Fruit fly (Drosophila melanogaster) whole organism, embryonic: ENCODE data around the gene CG14537.

Source experiments
- Antp ChIP-seq: fragments of 200-800 bp; sonication (Bioruptor generic); optimal IDR thresholded peaks from 3 replicates; lab custom pipeline; 2016; ENCODE audit warnings: missing biosample characterization, missing genetic modification characterization
- B-H1 ChIP-seq: fragments of 200-800 bp; sonication (Bioruptor generic); IDR thresholded peaks from 3 replicates; pipeline ENCODE4 v1.3.6; 2022; ENCODE audit warnings: missing biosample characterization, missing genetic modification characterization
- Bteb2 ChIP-seq: fragments of 200-800 bp; sonication (Bioruptor generic); optimal IDR thresholded peaks from 2 replicates; lab custom pipeline; 2016; ENCODE audit warnings: missing biosample characterization, missing genetic modification characterization
- CG1024 ChIP-seq: fragments of 200-800 bp; sonication (Bioruptor generic); IDR thresholded peaks from 2 replicates; pipeline ENCODE4 v1.3.6; 2022; ENCODE audit warnings: missing biosample characterization, missing genetic modification characterization
- CG10267 ChIP-seq: fragments of 200-800 bp; sonication (Bioruptor generic); optimal IDR thresholded peaks from 2 replicates; lab custom pipeline; 2018; ENCODE audit warnings: missing biosample characterization, mild to moderate bottlenecking, missing genetic modification characterization, moderate library complexity
- CG10274 ChIP-seq: fragments of 200-800 bp; sonication (Bioruptor generic); optimal IDR thresholded peaks from 3 replicates; lab custom pipeline; 2017; ENCODE audit warnings: missing biosample characterization, mild to moderate bottlenecking, missing genetic modification characterization
- CG11456 ChIP-seq: fragments of 200-800 bp; sonication (Bioruptor generic); IDR thresholded peaks from 3 replicates; pipeline ENCODE4 v1.3.6; 2022; ENCODE audit warnings: missing biosample characterization, missing genetic modification characterization
- CG11560 ChIP-seq: fragments of 200-800 bp; sonication (Bioruptor generic); IDR thresholded peaks from 3 replicates; pipeline ENCODE4 v1.3.6; 2022; ENCODE audit warnings: missing biosample characterization, missing genetic modification characterization
- CG14014 ChIP-seq: fragments of 200-800 bp; sonication (Bioruptor generic); IDR thresholded peaks from 2 replicates; pipeline ENCODE4 v1.3.6; 2022; ENCODE audit warnings: missing biosample characterization, missing genetic modification characterization
- CG17385 ChIP-seq: fragments of 200-800 bp; sonication (Bioruptor generic); optimal IDR thresholded peaks from 3 replicates; lab custom pipeline; 2018; ENCODE audit warnings: missing biosample characterization, mild to moderate bottlenecking, missing genetic modification characterization
- CG17802 ChIP-seq: fragments of 200-800 bp; sonication (Bioruptor generic); optimal IDR thresholded peaks from 2 replicates; lab custom pipeline; 2018; ENCODE audit warnings: missing biosample characterization, mild to moderate bottlenecking, missing genetic modification characterization, moderate library complexity
- CG18262 ChIP-seq: fragments of 200-800 bp; optimal IDR thresholded peaks from 3 replicates; lab custom pipeline; 2019; ENCODE audit warnings: missing biosample characterization, mild to moderate bottlenecking, missing genetic modification characterization, moderate library complexity
- CG2875 ChIP-seq: fragments of 200-800 bp; sonication (Bioruptor generic); optimal IDR thresholded peaks from 2 replicates; lab custom pipeline; 2017; ENCODE audit warnings: missing biosample characterization, mild to moderate bottlenecking, missing genetic modification characterization, missing genetic modification reagents
- CG3163 ChIP-seq: fragments of 200-800 bp; sonication (Bioruptor generic); optimal IDR thresholded peaks from 3 replicates; lab custom pipeline; 2016; ENCODE audit warnings: missing biosample characterization, missing genetic modification characterization
- CG4820 ChIP-seq: fragments of 200-800 bp; sonication (Bioruptor generic); optimal IDR thresholded peaks from 3 replicates; lab custom pipeline; 2016; ENCODE audit warnings: missing biosample characterization, missing genetic modification characterization
- CG6813 ChIP-seq: fragments of 200-800 bp; sonication (Bioruptor generic); optimal IDR thresholded peaks from 2 replicates; lab custom pipeline; 2017; ENCODE audit warnings: missing biosample characterization, missing genetic modification characterization, mild to moderate bottlenecking, moderate library complexity, missing genetic modification reagents
- CG9437 ChIP-seq: fragments of 200-800 bp; sonication (Bioruptor generic); optimal IDR thresholded peaks from 2 replicates; lab custom pipeline; 2018; ENCODE audit warnings: missing biosample characterization, mild to moderate bottlenecking, missing genetic modification characterization
- CG9727 ChIP-seq: fragments of 200-800 bp; sonication (Bioruptor generic); optimal IDR thresholded peaks from 3 replicates; lab custom pipeline; 2017; ENCODE audit warnings: missing biosample characterization, mild to moderate bottlenecking, missing genetic modification characterization
- Dip2 ChIP-seq: fragments of 200-800 bp; sonication (Bioruptor generic); IDR thresholded peaks from 2 replicates; pipeline ENCODE4 v1.3.6; 2022; ENCODE audit warnings: missing biosample characterization, missing genetic modification characterization
- GATAe ChIP-seq: fragments of 200-800 bp; sonication (Bioruptor generic); conservative IDR thresholded peaks from 2 replicates; pipeline ENCODE4 v1.3.6; 2022; ENCODE audit warnings: missing biosample characterization, missing genetic modification characterization
- HmgZ ChIP-seq: fragments of 200-800 bp; sonication (Bioruptor generic); optimal IDR thresholded peaks from 2 replicates; lab custom pipeline; 2018; ENCODE audit warnings: missing biosample characterization, mild to moderate bottlenecking, missing genetic modification characterization
- Hmx ChIP-seq: fragments of 200-800 bp; sonication (Bioruptor generic); optimal IDR thresholded peaks from 2 replicates; lab custom pipeline; 2016; ENCODE audit warnings: missing biosample characterization, missing genetic modification characterization
- Jarid2 ChIP-seq: fragments of 200-800 bp; sonication (Bioruptor generic); optimal IDR thresholded peaks from 3 replicates; lab custom pipeline; 2017; ENCODE audit warnings: mild to moderate bottlenecking, missing biosample characterization, missing genetic modification reagents, missing genetic modification characterization
- Kr ChIP-seq: fragments of 200-800 bp; sonication (Bioruptor generic); optimal IDR thresholded peaks from 2 replicates; lab custom pipeline; 2017; ENCODE audit warnings: missing biosample characterization, mild to moderate bottlenecking, missing genetic modification characterization
- Neu2 ChIP-seq: fragments of 200-800 bp; sonication (Bioruptor generic); optimal IDR thresholded peaks from 3 replicates; lab custom pipeline; 2016; ENCODE audit warnings: missing biosample characterization, missing genetic modification characterization, borderline replicate concordance
- Sin3A ChIP-seq: fragments of >200 bp; optimal IDR thresholded peaks from 2 replicates; lab custom pipeline; 2018
- TFAM ChIP-seq: fragments of 200-800 bp; sonication (Bioruptor generic); optimal IDR thresholded peaks from 2 replicates; lab custom pipeline; 2017; ENCODE audit warnings: missing biosample characterization, missing genetic modification characterization, inconsistent platforms
- Trl ChIP-seq, 3 experiments: fragments of >200 bp in 2 of 3; fragments of 200-800 bp in 1 of 3; sonication (Bioruptor generic) in 1 of 3; optimal IDR thresholded peaks; 2 replicates in 1 of 3; 3 replicates in 2 of 3; lab custom pipeline; 2016 to 2017; ENCODE audit warnings: missing biosample characterization in 1 of 3, missing genetic modification characterization in 1 of 3
- abd-A ChIP-seq: fragments of 200-800 bp; sonication (Bioruptor generic); optimal IDR thresholded peaks from 3 replicates; lab custom pipeline; 2019; ENCODE audit warnings: missing biosample characterization, mild to moderate bottlenecking, missing genetic modification characterization, moderate library complexity
- cwo ChIP-seq: fragments of 200-800 bp; sonication (Bioruptor generic); optimal IDR thresholded peaks from 3 replicates; lab custom pipeline; 2017; ENCODE audit warnings: missing biosample characterization, missing genetic modification characterization, mild to moderate bottlenecking, moderate library complexity, missing genetic modification reagents
- dmrt11E ChIP-seq: fragments of 200-800 bp; sonication (Bioruptor generic); optimal IDR thresholded peaks from 3 replicates; lab custom pipeline; 2018; ENCODE audit warnings: missing biosample characterization, mild to moderate bottlenecking, missing genetic modification characterization, moderate library complexity
- gt ChIP-seq: fragments of 200-800 bp; sonication (Bioruptor generic); IDR thresholded peaks from 2 replicates; pipeline ENCODE4 v1.3.6; 2022; ENCODE audit warnings: missing biosample characterization, missing genetic modification characterization
- klu ChIP-seq: fragments of 200-800 bp; sonication (Bioruptor generic); IDR thresholded peaks from 2 replicates; pipeline ENCODE4 v1.3.6; 2022; ENCODE audit warnings: missing biosample characterization, missing genetic modification characterization
- knrl ChIP-seq: fragments of 200-800 bp; sonication (Bioruptor generic); IDR thresholded peaks from 3 replicates; pipeline ENCODE4 v1.3.6; 2022; ENCODE audit warnings: missing biosample characterization, missing genetic modification characterization; ENCODE audit not compliant: partially characterized antibody
- lilli ChIP-seq: fragments of 200-800 bp; sonication (Bioruptor generic); optimal IDR thresholded peaks from 3 replicates; lab custom pipeline; 2016; ENCODE audit warnings: missing biosample characterization, missing genetic modification characterization
- mld ChIP-seq: fragments of 200-800 bp; sonication (Bioruptor generic); IDR thresholded peaks from 3 replicates; pipeline ENCODE4 v1.3.6; 2022; ENCODE audit warnings: missing biosample characterization, missing genetic modification characterization; ENCODE audit not compliant: partially characterized antibody
- nom ChIP-seq: fragments of 200-800 bp; sonication (Bioruptor generic); optimal IDR thresholded peaks from 2 replicates; lab custom pipeline; 2017; ENCODE audit warnings: missing biosample characterization, missing genetic modification characterization, mild to moderate bottlenecking, moderate library complexity, missing genetic modification reagents
- pfk ChIP-seq: fragments of 200-800 bp; sonication (Bioruptor generic); optimal IDR thresholded peaks from 2 replicates; lab custom pipeline; 2018; ENCODE audit warnings: missing biosample characterization, mild to moderate bottlenecking, missing genetic modification characterization, moderate library complexity

Gene CG14537

DNA sequence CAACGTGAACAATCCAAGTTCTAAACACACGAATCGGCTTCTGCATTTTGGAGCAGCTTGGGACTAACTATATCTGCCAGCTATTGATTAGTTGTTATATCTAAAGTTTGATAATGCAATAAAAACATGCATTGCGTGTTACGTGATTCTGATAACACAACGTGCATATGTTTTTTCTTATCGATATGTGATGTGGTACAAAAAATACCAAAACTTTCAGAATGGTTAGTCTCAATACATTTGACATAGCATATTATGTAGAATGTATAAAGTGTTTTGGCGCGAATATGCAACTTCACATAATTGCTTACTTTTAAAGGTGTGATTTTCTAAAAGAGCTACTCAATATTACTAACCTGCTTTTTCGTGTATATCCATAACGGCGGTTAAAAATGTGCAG, 45.7 kb downstream of the CG14537 start (continued):
- TF ChIP-seq CG6813, result no peak
- TF ChIP-seq CG11560, result no peak
- no peak for TF ChIP-seq CG17385 (GFP tag; lab: Kevin White, UChicago)
- no peak for TF ChIP-seq TFAM (GFP tag; lab: Kevin White, UChicago)
- 0 out of 3 replicates have a peak, but pooled peaks have one; percentile 38 for TF ChIP-seq mld (GFP tag; lab: Robert Waterston, UW)
- TF ChIP-seq dmrt11E (tag; lab: Kevin White, UChicago), result no peak
- no peak for TF ChIP-seq Antp
- no peak for TF ChIP-seq CG1024 (GFP tag; lab: Robert Waterston, UW)
- TF ChIP-seq CG11456 (GFP tag; lab: Robert Waterston, UW), result no peak
- TF ChIP-seq CG9437 (GFP tag; lab: Kevin White, UChicago), result peak; percentile 92
- TF ChIP-seq abd-A, result no peak
- no peak for TF ChIP-seq lilli (GFP tag; lab: Kevin White, UChicago)
- TF ChIP-seq Bteb2 (GFP tag; lab: Kevin White, UChicago), result no peak
- peak; percentile 74 for TF ChIP-seq knrl (GFP tag; lab: Robert Waterston, UW)
- TF ChIP-seq Kr (GFP tag; lab: Kevin White, UChicago), result no peak
- TF ChIP-seq CG10267, result no peak
- TF ChIP-seq CG2875, result no peak
- TF ChIP-seq CG18262, result no peak
- TF ChIP-seq Hmx (GFP tag; lab: Kevin White, UChicago), result no peak
- TF ChIP-seq klu (GFP tag; lab: Robert Waterston, UW), result no peak
- TF ChIP-seq CG17802, result no peak
- no peak for TF ChIP-seq CG4820 (GFP tag; lab: Kevin White, UChicago)
- TF ChIP-seq Neu2 (GFP tag; lab: Kevin White, UChicago), result no peak

dm6 chr2L:7887333-7887732, 47.1 kb downstream of the CG14537 start, which contains the start of gene CG7102:
Gene CG7102, minus strand, starts transcription at chr2L:7887513.
- TF ChIP-seq nom (peak; percentile 7), CG3163 (GFP tag; lab: Kevin White, UChicago) (peak; percentile 65), CG9727 (GFP tag; lab: Kevin White, UChicago) (no peak), HmgZ (tag; lab: Kevin White, UChicago) (no peak), GATAe (GFP tag; lab: Robert Waterston, UW) (no peak), Jarid2 (peak; percentile 14), gt (GFP tag; lab: Robert Waterston, UW) (no peak), CG14014 (no peak), cwo (GFP tag; lab: Kevin White, UChicago) (no peak), pfk (peak; percentile 28), Trl (optimal IDR thresholded peaks at IDR 0.05; lab: Kevin White, UChicago) (peak; percentile 49 to 63), Trl (GFP tag; optimal IDR thresholded peaks at IDR 0.05; lab: Kevin White, UChicago) (no peak), Dip2 (GFP tag; lab: Robert Waterston, UW) (no peak), CG10274 (GFP tag; lab: Kevin White, UChicago) (no peak)
- TF ChIP-seq, all 482 proteins: peak for 5

DNA sequence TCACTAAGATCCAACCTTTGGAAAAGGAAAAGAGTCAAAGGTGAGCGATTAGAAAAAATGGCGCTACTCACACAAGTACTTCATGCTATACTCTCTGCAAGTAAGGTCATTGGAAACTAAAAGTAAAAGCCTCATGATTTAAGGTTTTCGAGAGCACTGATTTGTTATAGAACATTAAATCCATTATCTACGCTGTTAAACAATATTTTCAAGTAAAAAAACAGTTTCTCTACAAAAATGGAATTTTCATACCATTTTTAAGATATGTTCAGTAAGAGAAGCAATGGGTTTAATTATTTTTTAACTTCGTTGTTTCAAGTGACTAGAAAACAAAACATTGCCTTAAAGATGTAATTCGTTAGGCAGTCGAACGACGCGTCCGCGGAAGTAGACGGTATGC, 48.8 kb downstream of the CG14537 start, which contains the start of gene Spn28Da:
TSS of gene Spn28Da (minus strand) at position 101 of the 400 bp plus-strand sequence.
- no peak for TF ChIP-seq Sin3A
- no peak for TF ChIP-seq B-H1 (GFP tag; lab: Robert Waterston, UW)
